Worm (Caenorhabditis elegans): ENCODE data around the gene trxr-1.
A peak's percentile ranks its signal among the peaks of the same experiment; 100 is the strongest.

The trxr-1 gene

ce11 chrIV:7011728-7012127 is at the start of gene trxr-1:
Gene trxr-1 (plus strand): TSS chrIV:7011954.
- TF ChIP-seq ces-1 (GFP tag; optimal IDR thresholded peaks at IDR 0.05), result no peak
- TF ChIP-seq hlh-1 (tag; optimal IDR thresholded peaks at IDR 0.05), result peak; percentile 12

ce11 chrIV:6964508-6964907 is 47.2 kb upstream of the trxr-1 start, which contains the start of gene B0478.3:
Gene B0478.3 (minus strand): TSS chrIV:6964608.
- no peak for TF ChIP-seq unc-120 (tag; optimal IDR thresholded peaks at IDR 0.05; ENCODE audit: poor library complexity, severe bottlenecking)

- TF ChIP-seq ceh-39 (tag; optimal IDR thresholded peaks at IDR 0.05), result no peak
- TF ChIP-seq M03D4.4 (tag; optimal IDR thresholded peaks at IDR 0.05), result no peak
- TF ChIP-seq nhr-28 (tag; optimal IDR thresholded peaks at IDR 0.05), result no peak
- no peak for TF ChIP-seq elt-3 (tag; optimal IDR thresholded peaks at IDR 0.05)
- TF ChIP-seq ztf-11 (tag; optimal IDR thresholded peaks at IDR 0.05), result no peak
- TF ChIP-seq nhr-237 (tag; optimal IDR thresholded peaks at IDR 0.05), result no peak
- no peak for TF ChIP-seq nhr-12 (tag; optimal IDR thresholded peaks at IDR 0.05)
- no peak for TF ChIP-seq sem-2 (GFP tag; optimal IDR thresholded peaks at IDR 0.05)
- TF ChIP-seq blmp-1 (tag; optimal IDR thresholded peaks at IDR 0.05), result no peak
- no peak for TF ChIP-seq sptf-1 (tag; optimal IDR thresholded peaks at IDR 0.05)
- TF ChIP-seq drap-1 (GFP tag; optimal IDR thresholded peaks at IDR 0.05), result no peak
- no peak for TF ChIP-seq zip-8 (tag; optimal IDR thresholded peaks at IDR 0.05)
- TF ChIP-seq unc-39 (tag; optimal IDR thresholded peaks at IDR 0.05), result no peak
- TF ChIP-seq ces-1 (GFP tag; optimal IDR thresholded peaks at IDR 0.05), result no peak
- TF ChIP-seq ceh-43 (GFP tag; optimal IDR thresholded peaks at IDR 0.05), result no peak
Measured at ce11 chrIV:6965192-6965591, 46.6 kb upstream of the trxr-1 start, which contains the start of gene ZK381.2. Gene ZK381.2 (plus strand): TSS chrIV:6965492.

DNA sequence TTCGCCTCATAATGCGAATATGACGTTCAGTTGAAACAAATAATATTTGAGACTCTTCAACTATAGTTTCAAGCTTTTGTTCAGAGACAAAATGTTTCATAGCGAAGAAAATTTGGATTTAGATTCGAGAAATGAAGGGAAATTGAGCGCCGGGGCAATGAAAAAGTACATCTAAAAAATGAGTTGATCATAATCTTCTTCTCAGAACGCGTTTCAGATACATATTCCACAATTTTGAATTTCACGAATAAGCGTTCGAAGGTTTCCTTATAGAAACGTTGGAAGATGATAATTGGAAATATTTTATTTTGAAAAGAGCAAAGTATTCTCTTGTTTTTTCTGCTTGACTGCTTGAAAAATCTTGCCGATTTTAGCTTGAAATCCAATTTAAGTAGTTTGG is 41.5 kb upstream of the trxr-1 start, which contains the start of gene ZK381.8:
Gene ZK381.8, minus strand, starts transcription at position 101 of the 400 bp plus-strand sequence.
- no peak for TF ChIP-seq nhr-76 (tag; optimal IDR thresholded peaks at IDR 0.05)
- no peak for TF ChIP-seq ceh-39 (tag; optimal IDR thresholded peaks at IDR 0.05)
- TF ChIP-seq lin-13 (tag; optimal IDR thresholded peaks at IDR 0.05), result no peak
- TF ChIP-seq cnd-1 (tag; optimal IDR thresholded peaks at IDR 0.05), result no peak

ce11 chrIV:6971213-6971612 is 40.5 kb upstream of the trxr-1 start, which contains the start of gene ZK381.62:
Gene ZK381.62 (minus strand): TSS chrIV:6971313.
- TF ChIP-seq M03D4.4 (tag; optimal IDR thresholded peaks at IDR 0.05) (no peak), elt-3 (tag; optimal IDR thresholded peaks at IDR 0.05) (no peak), tbx-8 (GFP tag; optimal IDR thresholded peaks at IDR 0.05) (no peak), lin-13 (tag; optimal IDR thresholded peaks at IDR 0.05) (no peak), snpc-4 (tag; optimal IDR thresholded peaks at IDR 0.05) (no peak), unc-39 (tag; optimal IDR thresholded peaks at IDR 0.05) (no peak), mls-2 (tag; optimal IDR thresholded peaks at IDR 0.05) (no peak), nhr-2 (tag; optimal IDR thresholded peaks at IDR 0.05) (no peak)

DNA sequence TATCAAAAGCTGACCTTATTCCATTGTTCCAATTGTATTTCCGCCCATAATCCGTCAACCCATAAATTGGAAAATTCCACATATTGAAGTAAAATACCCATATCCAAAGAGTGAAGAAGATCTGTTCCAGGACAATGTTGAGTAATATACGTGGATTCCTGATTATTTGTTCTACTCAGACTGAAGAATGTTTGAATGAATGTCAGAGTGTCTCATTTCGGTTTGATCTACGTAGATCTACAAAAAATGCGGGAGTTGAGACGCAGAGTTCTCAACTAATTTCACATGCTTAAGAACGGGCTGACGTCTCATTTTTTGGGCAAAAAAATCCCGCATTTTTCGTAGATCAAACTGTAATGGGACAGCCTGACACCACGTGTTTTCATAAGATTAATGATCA is 39.3 kb upstream of the trxr-1 start, which contains the start of gene nhr-249:
Gene nhr-249, minus strand, starts transcription at position 101 of the 400 bp plus-strand sequence.
- TF ChIP-seq drap-1 (GFP tag; optimal IDR thresholded peaks at IDR 0.05), result no peak
- no peak for TF ChIP-seq sem-2 (GFP tag; optimal IDR thresholded peaks at IDR 0.05)
- no peak for TF ChIP-seq snpc-4 (tag; optimal IDR thresholded peaks at IDR 0.05)
- no peak for TF ChIP-seq flh-1 (GFP tag; optimal IDR thresholded peaks at IDR 0.05)
- TF ChIP-seq mab-5 (tag; optimal IDR thresholded peaks at IDR 0.05), result no peak
- TF ChIP-seq pha-4 (tag; optimal IDR thresholded peaks at IDR 0.05), result no peak
- no peak for TF ChIP-seq unc-39 (tag; optimal IDR thresholded peaks at IDR 0.05)
- no peak for TF ChIP-seq mls-2 (tag; optimal IDR thresholded peaks at IDR 0.05)
- TF ChIP-seq lin-13 (tag; optimal IDR thresholded peaks at IDR 0.05), result no peak
- TF ChIP-seq sptf-1 (tag; optimal IDR thresholded peaks at IDR 0.05), result no peak
- no peak for TF ChIP-seq blmp-1 (tag; optimal IDR thresholded peaks at IDR 0.05)

DNA sequence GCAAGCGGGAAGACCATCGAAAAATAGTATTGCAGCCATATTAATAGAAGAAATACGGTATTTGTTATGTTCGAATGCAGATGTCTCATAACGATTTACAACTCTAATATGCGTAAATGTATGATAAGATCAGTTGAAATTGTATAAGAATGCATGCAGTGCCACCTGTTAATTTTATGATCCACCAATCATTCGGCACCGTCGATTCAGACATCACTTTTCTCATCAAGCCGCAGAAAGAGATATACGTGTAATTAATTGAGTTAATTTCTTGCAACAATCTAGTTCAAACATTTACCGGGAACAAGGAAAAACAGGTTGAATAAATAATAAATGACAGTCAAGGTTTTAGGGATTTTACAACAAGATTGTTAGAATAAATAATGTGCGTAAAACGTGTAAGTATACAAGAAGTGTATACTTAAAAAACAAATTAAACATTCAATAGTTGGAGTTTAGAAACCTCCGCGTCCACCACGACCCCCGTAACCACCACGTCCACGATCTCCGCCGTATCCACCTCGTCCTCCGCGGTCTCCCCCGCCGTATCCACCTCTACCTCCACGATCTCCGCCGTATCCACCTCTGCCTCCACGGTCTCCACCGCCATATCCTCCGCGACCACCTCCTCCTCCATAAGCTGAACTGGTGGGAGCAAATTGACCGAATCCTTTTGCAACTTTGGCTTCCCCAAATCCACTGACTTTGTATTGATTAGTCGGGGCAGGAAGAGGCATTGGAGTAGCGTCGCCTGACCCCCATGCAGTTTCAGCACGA is 37.4 kb upstream of the trxr-1 start:
- no peak for TF ChIP-seq lin-13 (tag; optimal IDR thresholded peaks at IDR 0.05)
- TF ChIP-seq nhr-12 (tag; optimal IDR thresholded peaks at IDR 0.05), result no peak
- TF ChIP-seq unc-62 (GFP tag; optimal IDR thresholded peaks at IDR 0.05), result no peak
- TF ChIP-seq pha-4 (tag; optimal IDR thresholded peaks at IDR 0.05), result no peak
- TF ChIP-seq nhr-237 (tag; optimal IDR thresholded peaks at IDR 0.05), result no peak
- TF ChIP-seq ceh-39 (tag; optimal IDR thresholded peaks at IDR 0.05), result no peak
- no peak for TF ChIP-seq nhr-28 (tag; optimal IDR thresholded peaks at IDR 0.05)
- no peak for TF ChIP-seq elt-3 (tag; optimal IDR thresholded peaks at IDR 0.05)

Data from whole organism, mixed stage, embryonic.